Worm (Caenorhabditis elegans): Measurements from ENCODE around the gene smcr-8.
A peak's percentile ranks its signal among the peaks of the same experiment; 100 is the strongest.

Gene smcr-8

ce11 chrIII:5025136-5025629 lies 26.0 kb downstream of the smcr-8 start (continued):
- TF ChIP-seq ztf-7 (tag; optimal IDR thresholded peaks at IDR 0.05) (no peak), zfp-3 (GFP tag; conservative IDR thresholded peaks at IDR 0.05) (peak; percentile 82), nhr-10 (tag; optimal IDR thresholded peaks at IDR 0.05) (no peak), lin-39 (tag; optimal IDR thresholded peaks at IDR 0.05) (no peak), Y75B8A.6 (GFP tag; IDR thresholded peaks at IDR 0.05) (peak; percentile 79; the same call in 1 of the 2 replicates), Y48G9A.11 (GFP tag; IDR thresholded peaks at IDR 0.05) (peak; percentile 17; the same call in 1 of the 2 replicates), dve-1 (tag; optimal IDR thresholded peaks at IDR 0.05; ENCODE audit: insufficient read depth) (peak; percentile 27), hif-1 (tag; optimal IDR thresholded peaks at IDR 0.05) (peak in 1 of 2 experiments; percentile 43), fkh-10 (GFP tag; optimal IDR thresholded peaks at IDR 0.05) (no peak), php-3 (GFP tag; IDR thresholded peaks at IDR 0.05) (0 out of 2 replicates have a peak, but pooled peaks have one; percentile 11)

- TF ChIP-seq aha-1 (tag) (peak; percentile 53), unc-62 (GFP tag; optimal IDR thresholded peaks at IDR 0.05 in 1 of 2) (peak in 1 of 2 experiments; percentile 60), unc-62 (tag; optimal IDR thresholded peaks at IDR 0.05) (no peak), spr-1 (tag; optimal IDR thresholded peaks at IDR 0.05) (no peak)
Measured at ce11 chrIII:5026366-5026765, 27.2 kb downstream of the smcr-8 start.

DNA sequence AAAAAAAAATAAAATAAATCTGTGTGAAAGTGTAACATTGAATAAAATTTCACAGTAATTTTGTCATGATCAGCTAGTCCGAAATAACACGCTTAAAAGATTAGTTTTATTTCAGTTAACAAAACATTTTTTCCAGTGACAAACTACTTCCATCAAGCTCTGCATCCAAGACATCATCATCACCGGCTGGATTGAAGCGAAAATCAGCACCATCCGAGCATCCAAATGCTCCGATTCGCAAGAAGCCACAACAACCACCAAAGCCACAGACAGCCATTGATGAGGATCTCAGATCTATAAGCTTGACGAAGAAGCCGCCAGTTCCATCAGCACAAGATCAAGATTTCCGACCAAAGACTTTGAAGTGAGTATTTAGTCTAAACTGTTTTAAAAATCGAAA lies 28.0 kb downstream of the smcr-8 start:
- TF ChIP-seq snpc-1.2 (GFP tag; IDR thresholded peaks at IDR 0.05) (no peak), T26A8.4 (GFP tag; IDR thresholded peaks at IDR 0.05) (peak; percentile 49; the same call in 1 of the 2 replicates), aha-1 (tag) (peak; percentile 78), lin-38 (GFP tag; IDR thresholded peaks at IDR 0.05) (0 out of 2 replicates have a peak, but pooled peaks have one; percentile 11), spr-1 (tag; optimal IDR thresholded peaks at IDR 0.05) (no peak), madf-9 (GFP tag; conservative IDR thresholded peaks at IDR 0.05) (no peak)

ce11 chrIII:5030629-5031028 lies 31.5 kb downstream of the smcr-8 start, which contains the start of gene klp-6:
Gene klp-6 (plus strand): TSS chrIII:5030929.
- TF ChIP-seq unc-39 (tag; optimal IDR thresholded peaks at IDR 0.05): no peak
- TF ChIP-seq mdl-1 (tag; optimal IDR thresholded peaks at IDR 0.05): no peak
- TF ChIP-seq nhr-48 (tag; optimal IDR thresholded peaks at IDR 0.05): no peak
- TF ChIP-seq zip-11 (GFP tag; IDR thresholded peaks at IDR 0.05): no peak
- TF ChIP-seq madf-5 (GFP tag; IDR thresholded peaks at IDR 0.05): no peak
- TF ChIP-seq fkh-10 (GFP tag; optimal IDR thresholded peaks at IDR 0.05): no peak
- no peak for TF ChIP-seq hif-1 (tag; optimal IDR thresholded peaks at IDR 0.05)
- TF ChIP-seq lin-1 (GFP tag; IDR thresholded peaks at IDR 0.05): no peak
- TF ChIP-seq ctbp-1 (GFP tag; IDR thresholded peaks at IDR 0.05): no peak
- TF ChIP-seq ceh-44 (GFP tag; IDR thresholded peaks at IDR 0.05): no peak
- no peak for TF ChIP-seq lin-15B (tag; optimal IDR thresholded peaks at IDR 0.05)
- TF ChIP-seq ama-1 (optimal IDR thresholded peaks at IDR 0.05): no peak

DNA sequence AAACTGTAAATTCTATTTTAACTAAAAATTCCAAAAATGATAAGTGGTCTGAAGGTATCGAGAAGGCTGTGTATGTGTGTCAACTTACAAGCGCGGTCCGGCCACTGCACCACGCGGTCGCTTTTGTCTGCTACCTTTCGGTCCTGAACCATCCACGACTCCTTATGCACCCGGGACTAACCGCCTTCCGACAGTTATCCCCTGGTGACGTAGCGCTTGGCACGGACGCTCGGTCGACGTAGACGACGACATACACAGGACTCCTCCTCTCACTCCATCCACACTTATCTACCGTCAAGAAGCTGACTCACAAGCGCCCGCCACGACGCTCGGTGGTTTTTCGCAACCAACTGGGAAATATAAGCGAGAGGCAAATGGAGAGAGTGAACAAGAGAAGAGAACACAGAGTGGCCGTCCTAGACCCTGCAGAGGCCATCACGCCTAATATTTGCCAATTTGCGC lies 32.2 kb downstream of the smcr-8 start:
- TF ChIP-seq lin-1 (GFP tag; IDR thresholded peaks at IDR 0.05): peak; percentile 71
- TF ChIP-seq T26A8.4 (GFP tag; IDR thresholded peaks at IDR 0.05): peak; percentile 94
- TF ChIP-seq Y48G9A.11 (GFP tag; IDR thresholded peaks at IDR 0.05): peak; percentile 68; the same call in 1 of the 2 replicates
- peak; percentile 85 for TF ChIP-seq mep-1 (tag; optimal IDR thresholded peaks at IDR 0.05)
- peak; percentile 70 for TF ChIP-seq mxl-2 (GFP tag; conservative IDR thresholded peaks at IDR 0.05)
- peak; percentile 31 for TF ChIP-seq nhr-28 (tag; optimal IDR thresholded peaks at IDR 0.05)
- TF ChIP-seq spr-1 (tag; optimal IDR thresholded peaks at IDR 0.05): peak; percentile 81
- peak; percentile 73 for TF ChIP-seq lir-3 (tag; optimal IDR thresholded peaks at IDR 0.05)
- TF ChIP-seq nhr-42 (GFP tag; IDR thresholded peaks at IDR 0.05): peak; percentile 50; the same call in 1 of the 2 replicates
- TF ChIP-seq php-3 (GFP tag; IDR thresholded peaks at IDR 0.05): peak; percentile 69
- TF ChIP-seq vab-7 (GFP tag; IDR thresholded peaks at IDR 0.05): peak; percentile 72
- TF ChIP-seq madf-5 (GFP tag; IDR thresholded peaks at IDR 0.05): peak; percentile 61 to 78; a peak in 2 of 4 replicates
- TF ChIP-seq ceh-32 (tag; optimal IDR thresholded peaks at IDR 0.05; ENCODE audit: poor library complexity): peak; percentile 47
- peak; percentile 91 for TF ChIP-seq nhr-102 (tag; optimal IDR thresholded peaks at IDR 0.05)
- peak; percentile 80 for TF ChIP-seq mdt-29 (GFP tag; IDR thresholded peaks at IDR 0.05)
- TF ChIP-seq hmg-1.1 (GFP tag; IDR thresholded peaks at IDR 0.05): peak; percentile 97
- peak; percentile 70 for TF ChIP-seq F10B5.3 (tag; optimal IDR thresholded peaks at IDR 0.05)
- TF ChIP-seq madf-9 (GFP tag; conservative IDR thresholded peaks at IDR 0.05): peak; percentile 77
- TF ChIP-seq dmd-8 (GFP tag; IDR thresholded peaks at IDR 0.05): peak; percentile 65; the same call in 1 of the 2 replicates
- TF ChIP-seq rbr-2 (tag; optimal IDR thresholded peaks at IDR 0.05): peak; percentile 90
- TF ChIP-seq spr-3 (GFP tag; optimal IDR thresholded peaks at IDR 0.05): peak; percentile 68
- TF ChIP-seq nhr-48 (tag; optimal IDR thresholded peaks at IDR 0.05): peak; percentile 63
- peak; percentile 24 for TF ChIP-seq zip-2 (tag; optimal IDR thresholded peaks at IDR 0.05)
